Worm (Caenorhabditis elegans): ENCODE data around the gene dct-8.
"Not testable (repeated sequence)": the region's sequence is repeated elsewhere in the genome, so short reads cannot be mapped to it uniquely, and the experiment has no call there.

The dct-8 gene

DNA sequence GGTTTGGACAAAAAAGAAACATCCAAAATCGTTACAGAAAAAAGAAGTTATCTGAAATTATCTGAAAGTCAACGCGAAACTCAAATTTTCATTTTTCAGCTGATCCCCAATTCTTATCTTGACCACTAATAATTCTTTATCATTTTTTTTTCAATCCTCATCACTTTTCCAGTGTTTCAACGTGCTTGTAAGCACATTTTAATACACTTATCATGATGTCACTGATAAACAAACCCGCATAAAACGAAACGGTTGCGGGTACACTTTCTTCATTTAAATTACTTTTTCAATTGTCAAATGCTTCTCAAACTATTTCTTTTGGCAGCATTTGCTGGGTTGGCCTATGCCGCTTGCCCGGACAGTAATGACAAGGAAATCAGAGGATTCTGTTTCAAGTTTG lies 27.0 kb downstream of the dct-8 start, which contains the start of gene clec-67:
clec-67 (plus strand) TSS at position 268 of the 400 bp plus-strand sequence.
- TF ChIP-seq ceh-2 (tag; optimal IDR thresholded peaks at IDR 0.05) (no peak), unc-3 (GFP tag; conservative IDR thresholded peaks at IDR 0.05) (no peak), unc-3 (tag; optimal IDR thresholded peaks at IDR 0.05) (no peak), nhr-232 (tag; optimal IDR thresholded peaks at IDR 0.05) (no peak), T23F11.4 (GFP tag; optimal IDR thresholded peaks at IDR 0.05) (no peak), ceh-31 (tag; optimal IDR thresholded peaks at IDR 0.05) (no peak), ceh-19 (GFP tag; optimal IDR thresholded peaks at IDR 0.05) (no peak), nhr-11 (tag; optimal IDR thresholded peaks at IDR 0.05) (no peak), odd-2 (tag; optimal IDR thresholded peaks at IDR 0.05) (no peak), ceh-22 (tag; optimal IDR thresholded peaks at IDR 0.05) (no peak)

DNA sequence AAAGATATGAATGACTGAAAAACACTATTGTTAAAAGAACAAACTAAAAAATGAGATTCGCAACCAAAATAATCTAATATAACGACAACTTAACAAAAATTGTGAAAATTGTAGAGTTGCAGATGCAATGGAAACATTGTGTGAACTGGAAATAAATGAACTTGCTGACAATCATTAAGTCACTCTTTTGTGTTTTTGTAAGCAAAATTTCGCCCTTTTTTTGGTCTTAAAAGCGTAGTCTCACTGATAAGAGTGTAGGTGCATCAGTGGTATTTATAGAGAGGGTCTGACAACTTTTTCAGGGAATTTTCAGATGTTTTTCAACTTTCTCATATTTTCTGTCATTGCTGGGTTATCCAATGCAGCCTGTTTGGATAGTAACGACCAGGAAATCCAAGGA lies 31.2 kb downstream of the dct-8 start, which contains the start of gene clec-68:
clec-68 (plus strand) TSS at position 301 of the 400 bp plus-strand sequence.
- no peak for TF ChIP-seq hlh-8 (tag; optimal IDR thresholded peaks at IDR 0.05)
- TF ChIP-seq lin-11 (tag; optimal IDR thresholded peaks at IDR 0.05) = no peak
- no peak for TF ChIP-seq gmeb-2 (tag; optimal IDR thresholded peaks at IDR 0.05)
- TF ChIP-seq pat-9 (tag; optimal IDR thresholded peaks at IDR 0.05) = no peak
- TF ChIP-seq pha-2 (tag; optimal IDR thresholded peaks at IDR 0.05) = no peak
- no peak for TF ChIP-seq pros-1 (tag; optimal IDR thresholded peaks at IDR 0.05)
- no peak for TF ChIP-seq ceh-14 (tag; optimal IDR thresholded peaks at IDR 0.05)
- TF ChIP-seq ceh-34 (tag; optimal IDR thresholded peaks at IDR 0.05) = no peak
- TF ChIP-seq unc-86 (tag; optimal IDR thresholded peaks at IDR 0.05) = no peak
- TF ChIP-seq ahr-1 (tag; optimal IDR thresholded peaks at IDR 0.05) = no peak

DNA sequence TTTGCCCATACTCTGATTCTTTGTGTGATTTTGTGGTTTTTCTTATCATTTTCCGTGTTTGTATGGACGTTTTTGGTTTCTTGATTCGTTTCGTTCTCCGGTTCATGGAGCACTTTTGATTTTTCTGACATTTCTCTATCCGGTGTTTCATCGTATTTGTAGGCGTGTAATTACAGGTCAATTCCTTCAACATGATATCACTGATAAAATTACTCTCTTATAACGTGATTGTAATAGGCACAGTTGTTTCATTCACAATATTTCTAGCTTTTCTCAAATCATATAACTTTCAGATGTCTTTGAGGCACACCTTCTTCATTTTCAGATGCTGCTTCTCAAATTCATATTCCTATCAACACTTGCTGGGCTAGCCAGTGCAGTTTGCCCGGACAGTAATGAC lies 37.5 kb downstream of the dct-8 start, which contains the start of gene clec-70:
clec-70 (plus strand) TSS at position 301 of the 400 bp plus-strand sequence.
- TF ChIP-seq eyg-1 (tag; optimal IDR thresholded peaks at IDR 0.05); ceh-2 (tag; optimal IDR thresholded peaks at IDR 0.05); hlh-13 (GFP tag; optimal IDR thresholded peaks at IDR 0.05): not testable (repeated sequence)

DNA sequence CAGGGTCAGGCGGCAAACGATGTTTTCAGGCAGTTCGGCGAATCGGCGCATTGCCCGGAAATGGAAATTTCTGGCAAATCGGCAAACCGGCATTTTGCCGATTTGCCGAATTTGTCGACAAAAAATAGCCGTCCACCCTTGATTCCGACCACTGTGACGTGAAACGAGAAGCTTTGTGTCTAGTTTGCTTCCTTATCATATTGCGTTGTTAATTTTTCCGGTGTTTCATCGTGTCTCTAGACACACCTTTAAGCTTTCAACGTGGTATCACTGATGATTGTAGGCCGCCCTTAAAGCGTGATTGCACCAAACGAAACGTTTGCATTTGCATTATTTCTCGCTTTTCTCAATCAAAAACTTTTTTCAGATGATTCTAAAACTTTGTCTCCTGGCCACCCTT lies 42.2 kb downstream of the dct-8 start, which contains the start of gene clec-71:
clec-71 (plus strand) TSS at position 362 of the 400 bp plus-strand sequence.
- TF ChIP-seq ceh-22 (tag; optimal IDR thresholded peaks at IDR 0.05) = no peak
- TF ChIP-seq mec-3 (tag; optimal IDR thresholded peaks at IDR 0.05; ENCODE audit: borderline replicate concordance) = no peak
- no peak for TF ChIP-seq nhr-11 (tag; optimal IDR thresholded peaks at IDR 0.05)
- no peak for TF ChIP-seq tbx-2 (tag; optimal IDR thresholded peaks at IDR 0.05)
- no peak for TF ChIP-seq pha-2 (tag; optimal IDR thresholded peaks at IDR 0.05)
- no peak for TF ChIP-seq gmeb-2 (tag; optimal IDR thresholded peaks at IDR 0.05)
- no peak for TF ChIP-seq hlh-30 (tag; optimal IDR thresholded peaks at IDR 0.05; ENCODE audit: insufficient read depth)
- TF ChIP-seq ceh-48 (tag; optimal IDR thresholded peaks at IDR 0.05) = no peak
- no peak for TF ChIP-seq che-1 (tag; optimal IDR thresholded peaks at IDR 0.05)
- no peak for TF ChIP-seq C08G9.2 (tag; optimal IDR thresholded peaks at IDR 0.05)
- no peak for TF ChIP-seq pqm-1 (tag; optimal IDR thresholded peaks at IDR 0.05)
- TF ChIP-seq ttx-3 (tag; optimal IDR thresholded peaks at IDR 0.05) = no peak
- no peak for TF ChIP-seq ceh-14 (tag; optimal IDR thresholded peaks at IDR 0.05)
- TF ChIP-seq nfya-1 (tag; optimal IDR thresholded peaks at IDR 0.05) = no peak
- no peak for TF ChIP-seq ceh-18 (tag; optimal IDR thresholded peaks at IDR 0.05)
- TF ChIP-seq K09A11.1 (tag; optimal IDR thresholded peaks at IDR 0.05; ENCODE audit: insufficient read depth) = no peak
- no peak for TF ChIP-seq hlh-13 (GFP tag; optimal IDR thresholded peaks at IDR 0.05)
- TF ChIP-seq elt-4 (tag; optimal IDR thresholded peaks at IDR 0.05) = no peak
- TF ChIP-seq tbx-7 (tag; optimal IDR thresholded peaks at IDR 0.05) = no peak
- TF ChIP-seq fkh-6 (tag; optimal IDR thresholded peaks at IDR 0.05) = no peak
